Fruit fly (Drosophila melanogaster) S2 (cell line): ENCODE measurements around the gene ATPsynG.

Experiments
- CG8478 ChIP-seq: fragments of >200 bp; optimal IDR thresholded peaks from 2 replicates; lab custom pipeline; 2018
- CTCF ChIP-seq, 2 experiments: fragments of >200 bp; optimal IDR thresholded peaks; 2 replicates each; lab custom pipeline; 2018

ATPsynG gene

DNA sequence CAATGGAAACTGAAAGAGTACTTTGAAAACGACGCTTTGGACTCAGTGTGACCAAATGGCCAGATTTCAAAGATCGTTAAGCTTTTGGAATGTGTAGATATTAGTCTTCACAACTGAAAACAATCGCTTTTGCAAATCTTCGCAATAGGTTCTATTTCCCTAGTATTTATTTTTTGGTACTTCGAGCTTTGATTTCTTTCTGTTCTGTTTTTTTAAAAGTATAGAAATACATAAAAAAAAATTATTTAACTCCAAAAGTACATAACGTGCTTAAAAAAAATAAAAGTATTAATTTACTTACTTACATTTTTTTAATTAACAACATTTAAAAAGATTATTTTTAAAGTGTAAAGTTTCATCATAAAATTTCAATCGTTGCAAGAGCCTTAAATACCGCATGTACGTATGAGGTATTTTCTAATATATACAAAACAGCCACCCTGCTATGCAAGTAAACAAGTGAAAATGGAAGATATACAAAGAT lies 11.2 kb upstream of the ATPsynG start, which contains the start of the genes piwi and CG12253:
piwi (minus strand) TSS at position 51 of the 484 bp plus-strand sequence.
CG12253 (plus strand) TSS at position 437 of the 484 bp plus-strand sequence.
- TF ChIP-seq CG8478 = no peak
- TF ChIP-seq CTCF (optimal IDR thresholded peaks at IDR 0.05; lab: Kevin White, UChicago) = no peak

DNA sequence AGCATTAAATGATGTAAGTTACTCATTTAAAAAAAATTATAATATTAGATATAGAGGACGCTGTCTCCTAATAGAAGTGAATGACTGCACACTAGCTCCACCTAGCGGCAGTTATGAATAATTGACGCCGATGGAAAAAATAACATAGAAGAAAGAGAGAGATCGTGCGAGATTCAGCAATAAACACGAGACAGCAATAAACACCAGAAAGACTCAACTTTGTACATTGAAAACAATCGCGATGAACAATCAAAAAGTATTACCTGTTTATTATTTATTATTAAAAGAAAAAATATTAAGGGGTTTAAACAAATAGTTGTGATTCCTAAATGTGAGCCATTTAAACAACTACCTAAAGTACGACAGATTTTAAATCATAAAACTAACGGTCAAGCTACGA lies 9.9 kb upstream of the ATPsynG start:
- TF ChIP-seq CG8478 (no peak), CTCF (optimal IDR thresholded peaks at IDR 0.05; lab: Kevin White, UChicago) (peak; percentile 49 to 91)

DNA sequence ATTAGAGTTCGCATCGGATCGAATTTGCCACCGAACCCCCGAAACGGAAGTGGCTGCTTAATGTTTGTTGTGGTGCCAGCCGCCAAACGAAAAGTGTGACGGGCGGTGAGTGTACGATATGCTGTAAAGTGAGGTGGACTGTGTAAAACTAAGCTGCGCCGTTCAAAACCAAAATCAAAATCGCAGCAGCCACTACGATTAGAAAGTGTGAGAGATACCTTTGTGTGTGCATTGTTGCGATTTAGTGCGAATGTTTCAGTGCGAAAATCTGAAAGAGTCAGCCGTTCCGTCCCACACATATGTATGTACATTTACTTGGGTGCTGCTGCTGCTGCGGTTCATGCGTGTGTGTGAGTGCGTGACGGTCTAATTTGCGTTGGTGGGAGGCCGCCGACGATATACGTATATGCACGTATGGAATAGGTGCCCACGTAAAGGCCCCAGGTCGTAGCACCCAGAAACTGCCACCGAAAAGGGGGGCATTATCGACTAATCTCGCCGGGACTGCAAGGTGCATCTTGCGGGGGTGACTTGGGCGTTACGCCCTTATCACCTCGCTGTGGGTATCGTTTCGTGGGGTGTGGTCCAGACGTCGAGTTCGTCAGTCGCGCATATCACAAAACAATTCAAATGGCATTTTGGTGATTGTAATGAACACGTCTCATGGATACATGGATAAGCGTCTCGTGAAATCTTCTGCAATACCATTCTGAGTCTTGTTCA lies 826 bp upstream of the ATPsynG start:
- no peak for TF ChIP-seq CTCF (optimal IDR thresholded peaks at IDR 0.05; lab: Kevin White, UChicago)
- no peak for TF ChIP-seq CG8478

DNA sequence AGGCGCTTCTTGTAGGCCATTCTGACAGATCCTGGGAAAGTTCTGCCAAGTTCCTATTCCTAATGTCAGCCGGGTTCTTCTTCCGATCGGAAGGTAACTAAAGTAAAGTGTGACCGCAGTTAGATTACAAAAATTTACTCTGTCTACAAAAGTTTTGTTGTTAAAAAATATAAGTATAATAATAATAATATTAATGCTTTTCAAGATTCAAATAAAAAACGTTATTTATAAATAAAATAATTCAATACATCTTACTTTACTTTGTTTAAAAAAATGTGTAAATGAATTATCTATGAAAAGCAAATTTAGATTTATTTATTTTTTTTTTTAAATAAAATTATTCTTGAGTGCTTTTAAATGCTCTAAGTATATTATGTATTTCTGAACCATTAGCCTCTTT lies 1.0 kb downstream of the ATPsynG start, which contains the start of gene abo:
abo (minus strand) TSS at position 101 of the 400 bp plus-strand sequence.
- TF ChIP-seq CG8478 (no peak), CTCF (optimal IDR thresholded peaks at IDR 0.05; lab: Kevin White, UChicago) (no peak)

DNA sequence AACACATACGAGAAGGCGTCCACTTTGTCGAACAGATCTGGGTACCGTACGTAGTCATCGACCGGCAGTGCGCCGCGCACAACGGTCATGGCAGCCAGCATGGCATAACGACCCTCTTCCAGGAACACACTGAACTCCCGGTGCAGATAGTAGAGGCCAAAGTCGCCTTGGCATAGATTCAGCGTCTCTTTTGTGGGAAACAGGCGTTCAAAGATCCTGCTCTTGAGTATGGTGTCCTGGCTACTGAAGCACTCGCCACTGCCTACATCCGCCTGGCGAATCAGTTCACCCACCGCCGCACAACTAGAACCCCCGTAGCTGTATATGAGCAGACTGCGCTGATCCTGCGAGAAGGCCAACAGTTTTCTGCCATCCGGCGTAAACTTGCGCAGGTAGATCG lies 1.6 kb downstream of the ATPsynG start:
- TF ChIP-seq CTCF (optimal IDR thresholded peaks at IDR 0.05; lab: Kevin White, UChicago) (no peak), CG8478 (no peak)

DNA sequence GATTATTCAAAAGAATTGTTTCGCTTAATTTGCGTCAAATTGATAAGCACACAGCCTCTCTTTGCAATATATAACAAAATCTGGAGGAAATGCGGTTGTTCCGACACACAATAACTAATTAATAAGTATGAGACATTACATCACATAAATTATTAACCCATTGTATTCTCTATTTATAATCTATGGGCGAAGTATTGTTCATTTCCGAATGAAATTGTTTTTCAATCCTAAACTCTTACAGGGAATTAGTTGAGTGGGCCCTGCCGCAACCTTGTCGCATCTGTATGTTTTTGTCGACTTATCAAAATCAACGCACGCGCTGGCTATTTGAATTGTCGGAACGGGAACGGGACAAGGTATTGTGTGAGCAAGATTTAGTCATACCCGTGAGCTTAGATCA lies 4.0 kb downstream of the ATPsynG start, which contains the start of gene CG16743:
CG16743 (plus strand) TSS at position 57 of the 400 bp plus-strand sequence.
- no peak for TF ChIP-seq CTCF (optimal IDR thresholded peaks at IDR 0.05; lab: Kevin White, UChicago)
- TF ChIP-seq CG8478 = no peak

DNA sequence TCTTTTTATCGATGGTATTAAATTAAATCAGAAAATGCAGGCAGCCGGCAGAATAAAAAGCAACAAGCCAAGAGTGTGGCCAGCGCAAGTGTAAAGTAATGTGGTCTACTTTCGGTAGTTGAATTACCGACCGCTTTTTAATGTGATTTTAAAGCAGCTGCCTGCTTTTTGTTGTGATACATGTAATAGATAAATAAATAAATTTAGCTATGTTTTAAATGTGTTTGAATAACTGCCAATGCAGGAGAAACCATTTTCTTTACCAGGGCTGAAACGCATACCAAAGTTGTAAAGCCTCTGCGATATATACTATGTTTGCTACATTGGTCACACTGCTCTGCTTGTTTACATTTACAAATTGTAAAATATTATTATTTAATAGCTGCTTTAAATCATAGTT lies 6.1 kb downstream of the ATPsynG start, which contains the start of the genes Tmem214 and YL-1:
Tmem214 (minus strand) TSS at position 142 of the 400 bp plus-strand sequence.
YL-1 (plus strand) TSS at position 310 of the 400 bp plus-strand sequence.
- TF ChIP-seq CG8478 (no peak), CTCF (optimal IDR thresholded peaks at IDR 0.05; lab: Kevin White, UChicago) (no peak)

DNA sequence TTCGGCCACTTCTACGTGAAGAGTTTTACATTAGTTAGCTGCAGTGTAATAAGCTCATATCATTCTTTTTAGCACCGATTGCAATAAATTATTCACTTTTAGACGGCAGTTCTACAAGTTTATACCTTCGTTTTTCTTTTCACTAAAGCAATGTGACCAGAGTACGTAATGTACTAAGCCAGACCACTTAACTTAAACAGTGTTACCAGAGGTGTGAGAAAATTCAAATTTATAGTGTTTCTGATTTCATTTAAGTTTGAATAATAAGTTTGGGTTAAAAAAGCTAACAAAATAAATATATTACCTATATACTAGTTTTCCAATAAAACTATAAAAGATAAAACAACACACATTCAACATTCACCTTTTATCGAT lies 8.2 kb downstream of the ATPsynG start:
- TF ChIP-seq CTCF (optimal IDR thresholded peaks at IDR 0.05; lab: Kevin White, UChicago) (no peak), CG8478 (no peak)

DNA sequence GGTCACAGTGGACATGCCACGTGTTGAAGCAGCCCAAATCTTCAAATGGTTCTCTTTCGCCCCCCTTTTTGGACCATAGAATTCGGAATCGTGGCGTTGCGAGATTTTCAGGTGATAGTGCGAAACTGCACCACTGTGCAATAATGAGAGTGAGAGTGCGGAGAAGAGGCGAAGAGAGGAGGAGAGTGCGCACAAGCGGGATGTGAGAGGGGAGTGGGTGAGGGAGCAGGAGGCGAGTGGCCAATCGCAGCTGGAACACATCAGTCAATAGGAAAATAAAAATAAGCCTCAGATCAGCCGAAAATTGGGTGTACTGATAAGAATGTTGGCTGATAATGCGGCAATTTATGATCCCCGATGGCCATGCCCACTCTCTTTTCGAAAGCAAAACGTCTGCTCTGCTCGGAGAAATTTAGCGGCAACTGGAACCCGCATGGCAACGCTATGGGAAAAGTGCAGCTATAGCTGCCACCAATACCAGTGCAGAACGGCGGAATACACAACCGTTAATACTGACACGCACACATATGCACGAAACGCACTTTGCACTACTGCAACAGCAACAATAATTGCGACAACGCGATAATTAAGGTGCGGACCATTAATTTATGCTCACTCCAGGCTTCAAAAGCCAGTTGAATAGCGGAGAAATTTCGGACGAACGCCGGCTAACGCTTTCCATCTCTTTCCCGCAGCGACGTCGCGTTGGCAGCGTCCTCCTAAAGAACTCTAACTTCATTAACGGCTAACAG lies 8.8 kb downstream of the ATPsynG start:
- no peak for TF ChIP-seq CTCF (optimal IDR thresholded peaks at IDR 0.05; lab: Kevin White, UChicago)
- no peak for TF ChIP-seq CG8478

DNA sequence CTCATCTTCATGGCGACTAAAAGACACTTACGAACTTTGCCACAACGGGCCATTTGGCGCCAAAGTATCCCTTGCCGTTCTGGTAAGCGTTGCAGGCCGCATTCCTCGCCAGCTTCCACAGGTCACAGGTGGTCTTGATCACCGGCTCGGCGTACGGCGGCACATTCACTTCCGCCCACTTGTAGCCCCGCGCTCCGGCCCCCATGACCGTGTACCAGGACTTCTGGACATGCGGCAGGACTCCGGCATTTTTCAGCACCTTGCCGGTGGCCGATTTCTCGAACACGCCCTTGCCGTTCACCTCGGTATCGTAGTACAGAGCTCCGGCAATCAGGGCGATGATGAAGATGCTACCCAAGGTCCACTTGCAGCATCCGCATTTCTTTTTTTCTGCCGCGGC lies 10.2 kb downstream of the ATPsynG start:
- TF ChIP-seq CG8478 = no peak
- TF ChIP-seq CTCF (optimal IDR thresholded peaks at IDR 0.05; lab: Kevin White, UChicago) = no peak

DNA sequence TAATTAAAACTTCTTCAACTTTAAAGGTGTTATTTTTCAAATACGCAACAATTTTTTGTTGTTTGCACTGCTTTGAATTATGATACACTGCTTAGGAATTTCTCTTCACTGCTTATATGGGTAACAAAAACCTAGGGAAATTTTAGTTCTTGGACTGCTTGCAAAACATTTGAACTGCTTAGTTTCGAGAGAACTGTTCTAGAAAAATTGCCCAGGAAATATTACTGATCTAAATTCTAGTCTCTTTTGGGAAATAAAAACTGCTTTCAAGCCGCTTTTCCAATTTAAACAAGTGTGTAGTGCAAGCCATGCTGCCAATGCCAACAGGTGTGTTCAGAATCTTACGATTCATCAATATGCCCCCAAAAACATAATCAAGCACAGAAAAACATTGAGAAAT lies 11.7 kb downstream of the ATPsynG start:
- TF ChIP-seq CG8478 = no peak
- peak; percentile 1 to 59 for TF ChIP-seq CTCF (optimal IDR thresholded peaks at IDR 0.05; lab: Kevin White, UChicago)

DNA sequence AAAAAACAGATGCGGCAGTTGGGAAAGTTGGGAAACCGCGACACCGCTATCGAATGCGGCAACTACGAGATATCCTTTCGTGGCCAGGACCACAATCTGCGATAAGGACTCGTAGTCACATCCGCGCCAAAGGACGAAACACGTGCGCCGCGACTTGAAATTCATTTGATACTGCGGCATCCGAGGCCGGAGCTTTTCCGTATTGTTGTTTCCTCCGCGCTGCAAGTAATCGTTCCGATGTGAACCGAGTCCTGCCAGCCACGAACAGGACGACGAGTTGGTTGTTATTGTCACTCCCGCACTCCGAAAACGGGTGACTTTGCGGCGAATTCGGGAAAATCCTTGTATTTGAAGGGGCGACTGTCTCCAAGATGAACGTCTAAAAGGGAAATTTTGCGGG lies 12.2 kb downstream of the ATPsynG start, which contains the start of gene dpr2:
dpr2 (minus strand) TSS at position 175 of the 400 bp plus-strand sequence.
- no peak for TF ChIP-seq CG8478
- no peak for TF ChIP-seq CTCF (optimal IDR thresholded peaks at IDR 0.05; lab: Kevin White, UChicago)

DNA sequence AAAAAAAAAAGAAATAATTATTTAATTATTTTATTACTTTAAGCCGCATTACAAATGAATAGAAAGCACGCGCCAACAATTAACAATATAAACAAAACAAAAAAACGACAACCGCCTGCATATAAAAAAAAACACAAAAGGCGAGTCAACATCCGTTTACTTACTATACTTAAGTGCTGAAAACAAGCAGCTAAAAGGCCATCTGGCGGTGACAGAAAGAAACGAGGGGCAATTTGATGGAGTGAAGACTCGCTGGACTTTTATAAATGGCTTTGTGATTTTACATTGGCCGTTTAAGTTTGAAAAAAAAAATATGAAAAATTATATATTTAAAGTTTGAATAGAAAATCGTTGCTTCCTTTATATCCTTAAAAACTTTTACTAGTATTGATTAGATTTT lies 36.0 kb downstream of the ATPsynG start:
- TF ChIP-seq CG8478 (no peak), CTCF (optimal IDR thresholded peaks at IDR 0.05; lab: Kevin White, UChicago) (peak in 1 of 2 experiments; percentile 67)

DNA sequence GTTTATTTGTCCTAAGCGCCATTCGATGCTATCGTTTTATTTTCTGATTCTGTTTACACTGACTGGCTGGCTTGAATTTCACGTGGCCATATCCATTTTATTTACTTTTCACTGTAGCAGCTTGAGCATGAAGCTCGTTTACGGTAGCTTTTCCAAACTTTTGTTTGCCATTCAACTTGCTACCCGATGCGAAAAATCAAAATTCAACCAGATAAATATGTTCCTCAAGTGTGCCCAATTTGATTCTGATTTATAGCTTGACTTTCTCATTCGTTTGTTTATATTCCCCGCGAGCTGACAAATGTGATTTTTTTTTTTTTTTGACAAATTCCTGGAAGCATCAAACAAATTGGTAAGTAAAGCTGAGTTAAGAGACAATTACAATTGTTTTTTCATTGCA lies 39.8 kb downstream of the ATPsynG start, which contains the start of gene CG14072:
CG14072 (plus strand) TSS at position 301 of the 400 bp plus-strand sequence.
- no peak for TF ChIP-seq CG8478
- TF ChIP-seq CTCF (optimal IDR thresholded peaks at IDR 0.05; lab: Kevin White, UChicago) = no peak
